Comparison of ENCODE assay signal across 3 worm cellular contexts in the genomic region with DNA sequence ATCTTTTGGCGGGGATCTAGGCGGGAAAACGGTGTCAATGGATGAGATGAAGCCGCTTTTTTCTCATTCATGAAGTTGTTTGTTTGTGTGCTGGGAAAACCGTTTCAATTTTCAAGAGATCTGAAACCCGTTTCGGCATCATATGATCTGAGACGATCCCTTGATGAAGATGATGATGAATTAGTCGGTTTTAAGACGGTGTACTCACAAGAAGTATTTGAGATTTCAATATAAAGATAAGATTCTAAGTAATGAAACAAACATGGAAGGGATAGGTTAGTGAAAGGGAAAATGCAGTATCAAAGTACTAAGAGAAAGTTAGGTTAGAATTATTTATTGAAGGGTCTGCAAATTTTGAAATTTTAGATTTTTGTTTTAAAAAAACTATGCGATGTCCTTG.
TF ChIP-seq lines count a peak whose summit lies in the region.

No protein-coding gene starts in this region.

TF ChIP-seq in whole organism, L1 larva, 84 proteins besides CTCF, POLR2A, EP300 and RAD21:
- TF ChIP-seq tbx-2 (tag; optimal IDR thresholded peaks at IDR 0.05; lab: Kevin White, UChicago) (no peak), rnt-1 (tag; optimal IDR thresholded peaks at IDR 0.05; lab: Kevin White, UChicago) (peak; percentile 18), ceh-82 (tag; optimal IDR thresholded peaks at IDR 0.05; lab: Kevin White, UChicago) (no peak), unc-62 (GFP tag; optimal IDR thresholded peaks at IDR 0.05; lab: Kevin White, UChicago) (no peak), nhr-85 (tag; lab: Kevin White, UChicago) (peak; percentile 77), lin-14 (GFP tag; optimal IDR thresholded peaks at IDR 0.05; lab: Kevin White, UChicago) (peak; percentile 8), snu-23 (GFP tag; optimal IDR thresholded peaks at IDR 0.05; lab: Kevin White, UChicago) (peak; percentile 28), grh-1 (GFP tag; IDR thresholded peaks at IDR 0.05; lab: Robert Waterston, UW) (peak; percentile 67), nhr-71 (tag; optimal IDR thresholded peaks at IDR 0.05; lab: Kevin White, UChicago) (peak; percentile 23), nhr-20 (tag; optimal IDR thresholded peaks at IDR 0.05; lab: Kevin White, UChicago) (peak; percentile 24), irx-1 (tag; optimal IDR thresholded peaks at IDR 0.05; lab: Kevin White, UChicago) (peak; percentile 12), blmp-1 (tag; optimal IDR thresholded peaks at IDR 0.05; lab: Kevin White, UChicago) (peak; percentile 71), nhr-12 (tag; optimal IDR thresholded peaks at IDR 0.05; lab: Kevin White, UChicago) (no peak), efl-1 (optimal IDR thresholded peaks at IDR 0.05; lab: Kevin White, UChicago) (no peak), efl-1 (GFP tag; optimal IDR thresholded peaks at IDR 0.05 in 1 of 2; lab: Kevin White, UChicago) (peak in 1 of 2 experiments; percentile 91), ztf-4 (tag; optimal IDR thresholded peaks at IDR 0.05; lab: Kevin White, UChicago) (no peak), lsy-2 (tag; optimal IDR thresholded peaks at IDR 0.05; lab: Kevin White, UChicago) (no peak), elt-3 (tag; optimal IDR thresholded peaks at IDR 0.05; lab: Kevin White, UChicago) (peak in 1 of 6 experiments; percentile 24)

TF ChIP-seq in whole organism, L2 larva, 48 proteins besides CTCF, POLR2A, EP300 and RAD21:
- TF ChIP-seq nhr-25 (tag; optimal IDR thresholded peaks at IDR 0.05; lab: Kevin White, UChicago) (peak; percentile 75), blmp-1 (tag; optimal IDR thresholded peaks at IDR 0.05; lab: Kevin White, UChicago; ENCODE audit: insufficient read depth) (peak; percentile 93), crh-2 (tag; optimal IDR thresholded peaks at IDR 0.05; lab: Kevin White, UChicago) (peak; percentile 17), lin-11 (tag; optimal IDR thresholded peaks at IDR 0.05; lab: Kevin White, UChicago) (no peak), ceh-16 (tag; optimal IDR thresholded peaks at IDR 0.05; lab: Kevin White, UChicago) (peak; percentile 87)

TF ChIP-seq in whole organism, L3 larva, 47 proteins besides CTCF, POLR2A, EP300 and RAD21:
- TF ChIP-seq nhr-25 (tag; optimal IDR thresholded peaks at IDR 0.05; lab: Kevin White, UChicago) (peak; percentile 64), nhr-43 (tag; optimal IDR thresholded peaks at IDR 0.05; lab: Kevin White, UChicago; ENCODE audit: poor library complexity, severe bottlenecking) (peak; percentile 39), elt-2 (tag; optimal IDR thresholded peaks at IDR 0.05; lab: Kevin White, UChicago) (no peak), elt-1 (tag; optimal IDR thresholded peaks at IDR 0.05; lab: Kevin White, UChicago) (peak; percentile 87), zag-1 (tag; optimal IDR thresholded peaks at IDR 0.05; lab: Kevin White, UChicago) (no peak), elt-3 (tag; optimal IDR thresholded peaks at IDR 0.05; lab: Kevin White, UChicago) (no peak), tbx-2 (tag; optimal IDR thresholded peaks at IDR 0.05; lab: Kevin White, UChicago) (no peak)
